Worm (Caenorhabditis elegans): ENCODE results near the gene lsy-13.

DNA sequence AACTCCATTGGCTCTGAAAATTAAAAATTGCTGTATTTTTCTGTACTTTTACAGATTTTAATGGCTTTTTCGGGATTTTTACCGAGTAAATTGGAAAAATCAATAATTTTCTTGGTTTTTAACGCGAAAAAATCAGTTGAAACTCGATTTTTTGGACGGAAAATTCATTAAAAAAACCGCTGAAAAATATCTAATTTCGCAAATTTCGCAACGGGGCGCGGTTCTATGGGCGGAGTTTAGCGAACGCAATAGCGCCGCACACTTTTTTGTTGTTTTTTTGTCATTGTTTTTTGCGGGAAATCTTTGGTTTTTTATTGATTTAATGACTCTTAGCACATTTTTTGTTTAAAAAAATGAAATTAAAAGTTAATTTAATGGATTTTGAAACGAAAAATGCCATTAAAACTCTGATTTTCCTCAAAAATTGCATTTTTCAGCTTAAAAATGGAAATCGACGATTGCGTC, at the start of gene lsy-13, which contains the start of gene mel-46:
- no peak for TF ChIP-seq cnd-1 (tag; optimal IDR thresholded peaks at IDR 0.05)
- TF ChIP-seq ztf-11 (tag; optimal IDR thresholded peaks at IDR 0.05) = no peak
- no peak for TF ChIP-seq hlh-1 (tag; optimal IDR thresholded peaks at IDR 0.05)
- TF ChIP-seq ceh-83 (GFP tag; optimal IDR thresholded peaks at IDR 0.05) = no peak
- TF ChIP-seq unc-62 (GFP tag; optimal IDR thresholded peaks at IDR 0.05) = no peak
- TF ChIP-seq nhr-12 (tag; optimal IDR thresholded peaks at IDR 0.05) = no peak
- TF ChIP-seq nhr-237 (tag; optimal IDR thresholded peaks at IDR 0.05) = no peak
- no peak for TF ChIP-seq lin-32 (GFP tag; optimal IDR thresholded peaks at IDR 0.05)
- no peak for TF ChIP-seq nhr-28 (tag; optimal IDR thresholded peaks at IDR 0.05)
- TF ChIP-seq unc-120 (tag; optimal IDR thresholded peaks at IDR 0.05; ENCODE audit: poor library complexity, severe bottlenecking) = peak; percentile 40
